Worm (Caenorhabditis elegans) whole organism, L4/young adult: Measurements from ENCODE around the gene str-102.

Source experiments
- W03F9.2 ChIP-seq: fragments of 150-350 bp; optimal IDR thresholded peaks from 2 replicates; lab custom pipeline; 2014; ENCODE audit warnings: missing biosample characterization, missing genetic modification characterization
- dao-5 ChIP-seq: sonication (generic microtip); optimal IDR thresholded peaks from 2 replicates; lab custom pipeline; 2016; ENCODE audit warnings: missing genotype, missing genetic modification characterization, moderate library complexity, missing compliant biosample characterization
- him-1 ChIP-seq: sonication (generic microtip); optimal IDR thresholded peaks from 2 replicates; lab custom pipeline; 2016; ENCODE audit warnings: missing genotype, missing genetic modification reagents, missing genetic modification characterization, missing compliant biosample characterization

ce11 chrV:15436133-15436532 is 51.3 kb downstream of the str-102 start:
- TF ChIP-seq him-1 (tag; lab: Kevin White, UChicago) = no peak
- no peak for TF ChIP-seq dao-5
- no peak for TF ChIP-seq W03F9.2 (tag; lab: Kevin White, UChicago)
